Fruit fly (Drosophila melanogaster): ENCODE results near the gene eIF1A.

The eIF1A gene

dm6 chr3R:18267489-18267888 lies 7.0 kb upstream of the eIF1A start, which contains the start of gene CG18599:
Gene CG18599 (plus strand): TSS chr3R:18267789.
- TF ChIP-seq bab2 (GFP tag; optimal IDR thresholded peaks at IDR 0.05) (no peak), Scr (GFP tag; IDR thresholded peaks at IDR 0.05; ENCODE audit: partially characterized antibody) (no peak), nom (GFP tag; optimal IDR thresholded peaks at IDR 0.05) (no peak), bsh (GFP tag; optimal IDR thresholded peaks at IDR 0.05) (no peak), cg (GFP tag; optimal IDR thresholded peaks at IDR 0.05) (peak; percentile 33), CG7271 (tag; optimal IDR thresholded peaks at IDR 0.05) (peak; percentile 36), eve (GFP tag; optimal IDR thresholded peaks at IDR 0.05) (no peak), Lim3 (GFP tag; IDR thresholded peaks at IDR 0.05) (no peak), Lhr (GFP tag; optimal IDR thresholded peaks at IDR 0.05) (no peak), CG6272 (GFP tag; IDR thresholded peaks at IDR 0.05) (0 out of 2 replicates have a peak, but pooled peaks have one; percentile 25), Ets97D (GFP tag; optimal IDR thresholded peaks at IDR 0.05) (peak; percentile 48), Nf-YA (GFP tag; IDR thresholded peaks at IDR 0.05) (0 out of 2 replicates have a peak, but pooled peaks have one; percentile 20), jigr1 (GFP tag; IDR thresholded peaks at IDR 0.05) (no peak), CG15696 (tag; optimal IDR thresholded peaks at IDR 0.05) (no peak), CG15514 (GFP tag; optimal IDR thresholded peaks at IDR 0.05) (peak; percentile 49), ham (GFP tag; IDR thresholded peaks at IDR 0.05) (no peak), CG43689 (GFP tag; IDR thresholded peaks at IDR 0.05) (peak; percentile 9; the same call in 1 of the 2 replicates), Adf1 (GFP tag; IDR thresholded peaks at IDR 0.05) (peak; percentile 57), HLH4C (GFP tag; IDR thresholded peaks at IDR 0.05; ENCODE audit: partially characterized antibody) (no peak), sna (GFP tag; IDR thresholded peaks at IDR 0.05; ENCODE audit: partially characterized antibody) (no peak), CG17829 (tag; optimal IDR thresholded peaks at IDR 0.05) (no peak), CG4404 (GFP tag; IDR thresholded peaks at IDR 0.05) (peak; percentile 19; the same call in 1 of the 2 replicates)

- TF ChIP-seq Adf1 (GFP tag; IDR thresholded peaks at IDR 0.05) (peak; percentile 67), Deaf1 (tag; optimal IDR thresholded peaks at IDR 0.05) (peak; percentile 42), sna (GFP tag; IDR thresholded peaks at IDR 0.05; ENCODE audit: partially characterized antibody) (0 out of 2 replicates have a peak, but pooled peaks have one; percentile 27), Nf-YA (GFP tag; IDR thresholded peaks at IDR 0.05) (no peak), CG4360 (GFP tag; IDR thresholded peaks at IDR 0.05) (peak; percentile 91), CG34224 (GFP tag; IDR thresholded peaks at IDR 0.05; ENCODE audit: partially characterized antibody) (0 out of 3 replicates have a peak, but pooled peaks have one; percentile 15), Nf-YC (tag; optimal IDR thresholded peaks at IDR 0.05) (peak; percentile 90), Ets65A (GFP tag) (peak; percentile 92), Dfd (GFP tag; optimal IDR thresholded peaks at IDR 0.05) (peak in 1 of 2 experiments; percentile 39), Nf-YB (GFP tag; optimal IDR thresholded peaks at IDR 0.05) (peak; percentile 73), CG6272 (GFP tag; IDR thresholded peaks at IDR 0.05) (no peak), seq (GFP tag; IDR thresholded peaks at IDR 0.05) (peak; percentile 71; the same call in 1 of the 2 replicates), ewg (GFP tag; optimal IDR thresholded peaks at IDR 0.05) (peak; percentile 96), Fer1 (GFP tag; optimal IDR thresholded peaks at IDR 0.05) (no peak), nerfin-1 (tag; optimal IDR thresholded peaks at IDR 0.05) (peak; percentile 17)
Measured at dm6 chr3R:18269744-18270348, 4.6 kb upstream of the eIF1A start.

- TF ChIP-seq gcm (GFP tag; optimal IDR thresholded peaks at IDR 0.05) (no peak), chinmo (GFP tag; IDR thresholded peaks at IDR 0.05; ENCODE audit: partially characterized antibody) (peak; percentile 82; the same call in 2 of the 4 replicates), Optix (GFP tag; IDR thresholded peaks at IDR 0.05) (0 out of 3 replicates have a peak, but pooled peaks have one; percentile 12), jing (GFP tag; optimal IDR thresholded peaks at IDR 0.05) (no peak), CG17385 (GFP tag; optimal IDR thresholded peaks at IDR 0.05) (peak; percentile 23), CG11085 (GFP tag; IDR thresholded peaks at IDR 0.05) (no peak), CG8388 (GFP tag; optimal IDR thresholded peaks at IDR 0.05) (no peak), pan (optimal IDR thresholded peaks at IDR 0.05) (no peak), pan (GFP tag; optimal IDR thresholded peaks at IDR 0.05 in 1 of 2, IDR thresholded peaks at IDR 0.05 in 1 of 2) (no peak), nerfin-1 (tag; optimal IDR thresholded peaks at IDR 0.05) (no peak), dimm (GFP tag; IDR thresholded peaks at IDR 0.05) (no peak), CG10366 (GFP tag; IDR thresholded peaks at IDR 0.05) (0 out of 2 replicates have a peak, but pooled peaks have one; percentile 11), CG32767 (GFP tag; IDR thresholded peaks at IDR 0.05) (no peak), cg (GFP tag; optimal IDR thresholded peaks at IDR 0.05) (no peak), bowl (GFP tag; IDR thresholded peaks at IDR 0.05) (no peak)
Measured at dm6 chr3R:18275113-18275782, 783 bp downstream of the eIF1A start.
